Worm (Caenorhabditis elegans) whole organism, late embryonic: ENCODE results near the gene F43G6.4.

Experiments
- C38D4.7 ChIP-seq: fragments of 200-800 bp; sonication (Bioruptor generic); optimal IDR thresholded peaks from 2 replicates; lab custom pipeline; 2018; ENCODE audit warnings: mild to moderate bottlenecking, missing genetic modification characterization, moderate library complexity, missing compliant biosample characterization
- F13H6.1 ChIP-seq: sonication (generic microtip); optimal IDR thresholded peaks from 2 replicates; lab custom pipeline; 2016; ENCODE audit warnings: missing genetic modification characterization, missing compliant biosample characterization
- ceh-9 ChIP-seq: sonication (generic microtip); optimal IDR thresholded peaks from 2 replicates; lab custom pipeline; 2016; ENCODE audit warnings: mild to moderate bottlenecking, missing genetic modification characterization, inconsistent platforms, missing compliant biosample characterization
- che-1 ChIP-seq: sonication (generic microtip); optimal IDR thresholded peaks from 2 replicates; lab custom pipeline; 2016; ENCODE audit warnings: mild to moderate bottlenecking, missing genetic modification characterization, missing compliant biosample characterization
- elt-4 ChIP-seq: sonication (generic microtip); optimal IDR thresholded peaks from 2 replicates; lab custom pipeline; 2016; ENCODE audit warnings: missing genetic modification characterization, missing compliant biosample characterization
- hlh-30 ChIP-seq: sonication (generic microtip); optimal IDR thresholded peaks from 2 replicates; lab custom pipeline; 2017; ENCODE audit warnings: antibody characterized with exemption, missing genetic modification characterization, missing compliant biosample characterization; ENCODE audit not compliant: insufficient read depth
- lin-11 ChIP-seq: fragments of 200-800 bp; sonication (Bioruptor generic); optimal IDR thresholded peaks from 2 replicates; lab custom pipeline; 2018; ENCODE audit warnings: mild to moderate bottlenecking, missing genetic modification characterization, missing compliant biosample characterization
- pha-2 ChIP-seq: sonication (generic microtip); optimal IDR thresholded peaks from 2 replicates; lab custom pipeline; 2017; ENCODE audit warnings: mild to moderate bottlenecking, missing genetic modification characterization, missing compliant biosample characterization
- unc-55 ChIP-seq: sonication (generic microtip); optimal IDR thresholded peaks from 2 replicates; lab custom pipeline; 2017; ENCODE audit warnings: missing biosample characterization, missing genetic modification reagents, missing genetic modification characterization

DNA sequence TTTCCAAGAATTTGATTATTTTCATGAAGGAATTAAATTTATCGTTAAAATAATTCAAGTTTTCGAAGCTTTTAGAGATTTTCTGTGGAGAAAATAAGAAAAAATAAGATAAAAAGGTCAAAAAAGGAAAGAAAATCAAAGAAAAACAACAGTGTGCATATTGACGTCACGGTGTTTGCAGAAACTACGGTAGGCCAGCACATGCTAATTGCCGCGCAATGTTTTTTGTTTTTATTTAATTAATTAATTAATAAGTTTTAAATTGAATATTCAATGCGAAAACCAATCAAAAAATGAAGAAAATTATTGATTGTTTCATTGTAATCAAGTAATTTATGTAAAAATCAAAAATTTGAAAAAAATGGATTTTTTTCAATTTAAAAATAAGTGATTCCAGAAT is 42.7 kb upstream of the F43G6.4 start:
- no peak for TF ChIP-seq unc-55
- TF ChIP-seq hlh-30 (tag; lab: Kevin White, UChicago) = no peak
- no peak for TF ChIP-seq che-1 (tag; lab: Kevin White, UChicago)
- no peak for TF ChIP-seq lin-11 (tag; lab: Kevin White, UChicago)
- TF ChIP-seq elt-4 (tag; lab: Kevin White, UChicago) = no peak
- no peak for TF ChIP-seq C38D4.7 (GFP tag; lab: Kevin White, UChicago)
- no peak for TF ChIP-seq ceh-9
- TF ChIP-seq F13H6.1 (tag; lab: Kevin White, UChicago) = no peak
- TF ChIP-seq pha-2 (tag; lab: Kevin White, UChicago) = no peak
